Worm (Caenorhabditis elegans) whole organism, L4 larva: ENCODE data around the gene C49H3.12.

Source experiments
- F26F4.8 ChIP-seq: fragments of 200-800 bp; sonication (Bioruptor generic); conservative IDR thresholded peaks from 2 replicates; pipeline ENCODE4 v1.3.6; 2022; ENCODE audit warnings: missing genetic modification characterization, missing compliant biosample characterization
- F37D6.2 ChIP-seq: sonication (generic microtip); optimal IDR thresholded peaks from 2 replicates; lab custom pipeline; 2016; ENCODE audit warnings: mild to moderate bottlenecking, missing genetic modification characterization, missing compliant biosample characterization
- F44E2.7 ChIP-seq: fragments of 200-800 bp; sonication (Bioruptor generic); IDR thresholded peaks from 2 replicates; pipeline ENCODE4 v2.1.2; 2022; ENCODE audit warnings: missing genetic modification characterization, missing compliant biosample characterization
- F49E8.2 ChIP-seq: sonication (generic microtip); optimal IDR thresholded peaks from 2 replicates; lab custom pipeline; 2016; ENCODE audit warnings: missing compliant biosample characterization, mild to moderate bottlenecking, missing genetic modification characterization, borderline replicate concordance
- R02D3.7 ChIP-seq: fragments of 150-350 bp; sonication (generic microtip); optimal IDR thresholded peaks from 3 replicates; lab custom pipeline; 2014; ENCODE audit warnings: missing biosample characterization, missing genetic modification characterization
- Y48G9A.11 ChIP-seq: fragments of 200-800 bp; sonication (Bioruptor generic); IDR thresholded peaks from 2 replicates; pipeline ENCODE4 v1.3.6; 2022; ENCODE audit warnings: missing genetic modification reagents, missing genetic modification characterization, missing compliant biosample characterization
- Y5F2A.4 ChIP-seq: fragments of 200-800 bp; sonication (Bioruptor generic); optimal IDR thresholded peaks from 2 replicates; lab custom pipeline; 2018; ENCODE audit warnings: mild to moderate bottlenecking, missing genetic modification characterization, missing compliant biosample characterization
- arid-1 ChIP-seq: fragments of 200-800 bp; sonication (Bioruptor generic); conservative IDR thresholded peaks from 2 replicates; pipeline ENCODE4 v1.3.6; 2022; ENCODE audit warnings: missing genetic modification reagents, missing genetic modification characterization, missing compliant biosample characterization
- ceh-44 ChIP-seq: fragments of 200-800 bp; sonication (Bioruptor generic); IDR thresholded peaks from 2 replicates; pipeline ENCODE4 v1.3.6; 2022; ENCODE audit warnings: missing genetic modification reagents, missing genetic modification characterization, missing compliant biosample characterization
- cey-2 ChIP-seq: sonication (generic microtip); optimal IDR thresholded peaks from 3 replicates; lab custom pipeline; 2017; ENCODE audit warnings: missing genetic modification characterization, mild to moderate bottlenecking, missing compliant biosample characterization, antibody characterized with exemption, borderline replicate concordance; ENCODE audit not compliant: insufficient read depth
- ctbp-1 ChIP-seq: fragments of 200-800 bp; sonication (Bioruptor generic); IDR thresholded peaks from 2 replicates; pipeline ENCODE4 v1.3.6; 2022; ENCODE audit warnings: missing genetic modification reagents, missing genetic modification characterization, missing compliant biosample characterization
- dmd-6 ChIP-seq: fragments of 200-800 bp; sonication (Bioruptor generic); IDR thresholded peaks from 2 replicates; pipeline ENCODE4 v1.3.6; 2022; ENCODE audit warnings: missing genetic modification reagents, missing genetic modification characterization, missing compliant biosample characterization
- dmd-8 ChIP-seq: fragments of 200-800 bp; sonication (Bioruptor generic); IDR thresholded peaks from 2 replicates; pipeline ENCODE4 v1.3.6; 2022; ENCODE audit warnings: missing genetic modification characterization, missing compliant biosample characterization
- dve-1 ChIP-seq: sonication (generic microtip); optimal IDR thresholded peaks from 2 replicates; lab custom pipeline; 2017; ENCODE audit warnings: antibody characterized with exemption, mild to moderate bottlenecking, missing genetic modification characterization, missing compliant biosample characterization; ENCODE audit not compliant: insufficient read depth
- hif-1 ChIP-seq, 2 experiments: sonication (generic microtip); optimal IDR thresholded peaks; 2 replicates each; lab custom pipeline; 2016 to 2017; ENCODE audit warnings: missing compliant biosample characterization in 2 of 2, missing genetic modification characterization in 2 of 2, missing genetic modification reagents in 2 of 2, missing genotype in 2 of 2, mild to moderate bottlenecking in 1 of 2
- hlh-30 ChIP-seq: sonication (generic microtip); optimal IDR thresholded peaks from 2 replicates; lab custom pipeline; 2017; ENCODE audit warnings: antibody characterized with exemption, mild to moderate bottlenecking, missing genetic modification characterization, missing compliant biosample characterization; ENCODE audit not compliant: insufficient read depth
- hmg-1.1 ChIP-seq: fragments of 200-800 bp; sonication (Bioruptor generic); IDR thresholded peaks from 2 replicates; pipeline ENCODE4 v1.3.6; 2022; ENCODE audit warnings: missing genetic modification reagents, missing genetic modification characterization, missing compliant biosample characterization
- lin-15B ChIP-seq: fragments of 150-350 bp; sonication (generic microtip); optimal IDR thresholded peaks from 3 replicates; lab custom pipeline; 2014; ENCODE audit warnings: missing biosample characterization, missing genetic modification characterization
- lin-38 ChIP-seq: fragments of 200-800 bp; sonication (Bioruptor generic); IDR thresholded peaks from 2 replicates; pipeline ENCODE4 v1.3.6; 2022; ENCODE audit warnings: missing genetic modification reagents, missing genetic modification characterization, missing compliant biosample characterization
- lin-39 ChIP-seq: fragments of 150-350 bp; optimal IDR thresholded peaks from 2 replicates; lab custom pipeline; 2014; ENCODE audit warnings: missing biosample characterization, missing genetic modification reagents, missing genetic modification characterization
- lsy-2 ChIP-seq, 2 experiments: fragments of 150-350 bp in 1 of 2; sonication (generic microtip) in 1 of 2; optimal IDR thresholded peaks; 2 replicates each; lab custom pipeline; 2014 to 2017; ENCODE audit warnings: missing biosample characterization in 2 of 2, missing genetic modification characterization in 2 of 2
- madf-5 ChIP-seq, 2 experiments: fragments of 200-800 bp; sonication (Bioruptor generic); IDR thresholded peaks; 2 replicates each; pipeline ENCODE4 v1.3.6; 2022; ENCODE audit warnings: missing compliant biosample characterization in 2 of 2, missing genetic modification characterization in 2 of 2
- madf-9 ChIP-seq: fragments of 200-800 bp; sonication (Bioruptor generic); conservative IDR thresholded peaks from 2 replicates; pipeline ENCODE4 v1.3.6; 2022; ENCODE audit warnings: missing genetic modification reagents, missing genetic modification characterization, missing compliant biosample characterization
- mdt-29 ChIP-seq: fragments of 200-800 bp; sonication (Bioruptor generic); IDR thresholded peaks from 2 replicates; pipeline ENCODE4 v1.3.6; 2022; ENCODE audit warnings: missing genetic modification reagents, missing genetic modification characterization, missing compliant biosample characterization
- mep-1 ChIP-seq: fragments of 150-350 bp; sonication (generic microtip); optimal IDR thresholded peaks from 3 replicates; lab custom pipeline; 2014; ENCODE audit warnings: missing biosample characterization, missing genetic modification characterization
- mes-2 ChIP-seq: sonication (generic microtip); optimal IDR thresholded peaks from 2 replicates; lab custom pipeline; 2016; ENCODE audit warnings: missing genotype, mild to moderate bottlenecking, missing genetic modification characterization, missing compliant biosample characterization; ENCODE audit not compliant: poor library complexity, severe bottlenecking
- mxl-2 ChIP-seq: fragments of 200-800 bp; sonication (Bioruptor generic); conservative IDR thresholded peaks from 2 replicates; pipeline ENCODE4 v1.3.6; 2022; ENCODE audit warnings: missing genetic modification reagents, missing genetic modification characterization, missing compliant biosample characterization
- nhr-10 ChIP-seq: fragments of 150-350 bp; optimal IDR thresholded peaks from 2 replicates; lab custom pipeline; 2014; ENCODE audit warnings: missing biosample characterization, missing genetic modification characterization
- nhr-237 ChIP-seq: sonication (generic microtip); optimal IDR thresholded peaks from 2 replicates; lab custom pipeline; 2017; ENCODE audit warnings: missing biosample characterization, missing genetic modification characterization
- nhr-25 ChIP-seq: sonication (generic microtip); optimal IDR thresholded peaks from 2 replicates; lab custom pipeline; 2017; ENCODE audit warnings: missing genetic modification characterization, mild to moderate bottlenecking, missing compliant biosample characterization, antibody characterized with exemption, moderate library complexity, borderline replicate concordance; ENCODE audit not compliant: insufficient read depth
- nhr-28 ChIP-seq: fragments of 150-350 bp; optimal IDR thresholded peaks from 2 replicates; lab custom pipeline; 2014; ENCODE audit warnings: missing biosample characterization, missing genetic modification characterization
- nhr-42 ChIP-seq: fragments of 200-800 bp; sonication (Bioruptor generic); IDR thresholded peaks from 2 replicates; pipeline ENCODE4 v1.3.6; 2022; ENCODE audit warnings: missing genetic modification characterization, missing compliant biosample characterization
- nhr-48 ChIP-seq: sonication (generic microtip); optimal IDR thresholded peaks from 2 replicates; lab custom pipeline; 2016; ENCODE audit warnings: mild to moderate bottlenecking, missing genetic modification characterization, missing compliant biosample characterization
- nhr-76 ChIP-seq: fragments of 150-350 bp; optimal IDR thresholded peaks from 2 replicates; lab custom pipeline; 2014; ENCODE audit warnings: missing biosample characterization, missing genetic modification characterization
- nhr-77 ChIP-seq: fragments of 150-350 bp; optimal IDR thresholded peaks from 2 replicates; lab custom pipeline; 2014; ENCODE audit warnings: missing biosample characterization, missing genetic modification characterization
- pha-4 ChIP-seq, 2 experiments: fragments of 150-350 bp in 1 of 2; fragments of 200-800 bp in 1 of 2; sonication (Bioruptor generic) in 1 of 2; IDR thresholded peaks in 1 of 2; optimal IDR thresholded peaks in 1 of 2; 2 replicates each; pipeline versions ENCODE4 v1.3.6 to Lab custom; 2014 to 2022; ENCODE audit warnings: missing genetic modification characterization in 2 of 2, missing genetic modification reagents in 2 of 2, missing biosample characterization in 1 of 2, missing compliant biosample characterization in 1 of 2
- rbr-2 ChIP-seq: sonication (generic microtip); optimal IDR thresholded peaks from 2 replicates; lab custom pipeline; 2016; ENCODE audit warnings: missing genotype, missing genetic modification characterization, missing compliant biosample characterization
- set-16 ChIP-seq: fragments of 200-800 bp; sonication (Bioruptor generic); IDR thresholded peaks from 2 replicates; pipeline ENCODE4 v1.3.6; 2022; ENCODE audit warnings: missing genetic modification reagents, missing genetic modification characterization, missing compliant biosample characterization
- skn-1 ChIP-seq: fragments of 150-350 bp; optimal IDR thresholded peaks from 2 replicates; lab custom pipeline; 2014; ENCODE audit warnings: missing biosample characterization, missing genetic modification characterization
- snpc-4 ChIP-seq: fragments of 150-350 bp; optimal IDR thresholded peaks from 2 replicates; lab custom pipeline; 2014; ENCODE audit warnings: missing biosample characterization, missing genetic modification characterization
- spr-3 ChIP-seq: fragments of 200-800 bp; sonication (Bioruptor generic); optimal IDR thresholded peaks from 2 replicates; lab custom pipeline; 2018; ENCODE audit warnings: mild to moderate bottlenecking, missing genetic modification characterization, missing compliant biosample characterization
- unc-130 ChIP-seq: sonication (generic microtip); optimal IDR thresholded peaks from 2 replicates; lab custom pipeline; 2016; ENCODE audit warnings: missing genetic modification reagents, missing genetic modification characterization, missing compliant biosample characterization
- zfp-2 ChIP-seq: sonication (generic microtip); optimal IDR thresholded peaks from 2 replicates; lab custom pipeline; 2016; ENCODE audit warnings: mild to moderate bottlenecking, missing genetic modification characterization, missing compliant biosample characterization
- zip-2 ChIP-seq: fragments of 150-350 bp; optimal IDR thresholded peaks from 2 replicates; lab custom pipeline; 2014; ENCODE audit warnings: missing biosample characterization, missing genetic modification characterization
- ztf-11 ChIP-seq: fragments of 150-350 bp; optimal IDR thresholded peaks from 2 replicates; lab custom pipeline; 2014; ENCODE audit warnings: missing biosample characterization, missing genetic modification characterization

Gene C49H3.12

DNA sequence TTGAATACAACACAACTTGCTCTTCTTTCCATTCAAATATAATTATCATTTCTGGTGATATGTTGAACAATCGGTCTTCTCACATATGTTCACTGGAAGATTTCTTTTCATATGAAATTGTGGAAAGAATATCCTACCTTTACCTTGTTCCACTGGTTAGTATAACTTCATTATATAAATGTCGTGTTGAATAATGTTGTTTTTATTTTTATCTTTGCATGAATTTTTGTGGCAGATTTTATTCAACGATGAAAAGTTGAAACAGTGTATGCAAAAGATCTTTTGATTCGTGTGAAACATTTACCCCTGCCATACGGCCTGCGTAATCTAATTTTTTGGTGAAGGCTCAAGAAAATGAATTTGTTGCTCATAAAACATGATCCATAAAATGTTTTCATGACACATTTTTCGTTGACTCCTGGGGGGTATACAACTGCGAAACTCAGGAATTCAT lies 34.8 kb upstream of the C49H3.12 start (continued):
- no peak for TF ChIP-seq hif-1 (tag; optimal IDR thresholded peaks at IDR 0.05; lab: Kevin White, UChicago)
- TF ChIP-seq nhr-77 (tag; lab: Kevin White, UChicago) = no peak
- TF ChIP-seq ceh-44 = no peak
- TF ChIP-seq mep-1 (tag; lab: Kevin White, UChicago) = no peak
- TF ChIP-seq lin-39 = no peak
- no peak for TF ChIP-seq F26F4.8 (GFP tag; lab: Robert Waterston, UW)
- no peak for TF ChIP-seq nhr-48
- no peak for TF ChIP-seq lin-15B (tag; lab: Kevin White, UChicago)
- TF ChIP-seq hmg-1.1 (GFP tag; lab: Robert Waterston, UW) = no peak
- TF ChIP-seq nhr-76 (tag; lab: Kevin White, UChicago) = no peak
- no peak for TF ChIP-seq hlh-30 (tag; lab: Kevin White, UChicago)
- TF ChIP-seq rbr-2 (tag; lab: Kevin White, UChicago) = no peak

DNA sequence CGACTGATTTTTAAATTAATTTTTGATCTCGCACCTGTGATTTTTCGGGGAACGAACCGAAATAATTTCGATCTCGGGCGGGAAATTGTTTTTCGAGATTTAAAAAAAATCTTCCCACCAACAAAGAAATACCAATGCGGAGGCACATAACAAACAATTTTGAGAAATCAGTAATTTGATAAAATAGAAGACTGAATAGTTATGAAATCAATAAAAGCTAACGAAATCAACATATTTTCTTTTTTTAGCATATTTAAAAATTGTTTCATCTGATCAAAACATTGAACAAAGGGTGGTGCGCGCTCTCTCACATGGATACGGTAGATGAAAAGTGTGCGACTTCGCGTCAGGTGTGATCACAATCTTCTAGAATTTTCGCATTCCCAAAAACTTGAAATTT lies 31.0 kb upstream of the C49H3.12 start:
- TF ChIP-seq nhr-28 (tag; lab: Kevin White, UChicago) (no peak), ztf-11 (tag; lab: Kevin White, UChicago) (no peak), dve-1 (tag; lab: Kevin White, UChicago) (no peak), spr-3 (GFP tag; lab: Kevin White, UChicago) (no peak), zfp-2 (tag; lab: Kevin White, UChicago) (no peak), hmg-1.1 (GFP tag; lab: Robert Waterston, UW) (no peak), madf-5 (GFP tag; IDR thresholded peaks at IDR 0.05; lab: Robert Waterston, UW) (no peak), nhr-25 (tag; lab: Kevin White, UChicago) (no peak), skn-1 (tag; lab: Kevin White, UChicago) (no peak), hlh-30 (tag; lab: Kevin White, UChicago) (no peak), lin-39 (no peak), mxl-2 (GFP tag; lab: Robert Waterston, UW) (no peak), Y5F2A.4 (GFP tag; lab: Kevin White, UChicago) (no peak), mes-2 (no peak), lin-38 (GFP tag; lab: Robert Waterston, UW) (peak; percentile 30; the same call in 1 of the 2 replicates), set-16 (GFP tag; lab: Robert Waterston, UW) (no peak), mdt-29 (GFP tag; lab: Robert Waterston, UW) (no peak), R02D3.7 (tag; lab: Kevin White, UChicago) (no peak), nhr-237 (no peak), F37D6.2 (no peak), ctbp-1 (GFP tag; lab: Robert Waterston, UW) (no peak), cey-2 (tag; lab: Kevin White, UChicago) (no peak), unc-130 (GFP tag; lab: Kevin White, UChicago) (peak; percentile 75), pha-4 (GFP tag; IDR thresholded peaks at IDR 0.05; lab: Robert Waterston, UW) (no peak), pha-4 (tag; optimal IDR thresholded peaks at IDR 0.05; lab: Kevin White, UChicago) (no peak), lin-15B (tag; lab: Kevin White, UChicago) (no peak), F44E2.7 (GFP tag; lab: Robert Waterston, UW) (no peak), zip-2 (tag; lab: Kevin White, UChicago) (no peak), F49E8.2 (peak; percentile 34), arid-1 (GFP tag; lab: Robert Waterston, UW) (no peak), madf-9 (no peak), snpc-4 (tag; lab: Kevin White, UChicago) (no peak), nhr-42 (GFP tag; lab: Robert Waterston, UW) (no peak), dmd-6 (GFP tag; lab: Robert Waterston, UW) (no peak), lsy-2 (tag; optimal IDR thresholded peaks at IDR 0.05; lab: Kevin White, UChicago) (peak in 1 of 2 experiments; percentile 26), dmd-8 (GFP tag; lab: Robert Waterston, UW) (no peak), nhr-10 (tag; lab: Kevin White, UChicago) (no peak), Y48G9A.11 (peak; percentile 67)
